Worm (Caenorhabditis elegans): ENCODE results near the gene ZK370.4.

DNA sequence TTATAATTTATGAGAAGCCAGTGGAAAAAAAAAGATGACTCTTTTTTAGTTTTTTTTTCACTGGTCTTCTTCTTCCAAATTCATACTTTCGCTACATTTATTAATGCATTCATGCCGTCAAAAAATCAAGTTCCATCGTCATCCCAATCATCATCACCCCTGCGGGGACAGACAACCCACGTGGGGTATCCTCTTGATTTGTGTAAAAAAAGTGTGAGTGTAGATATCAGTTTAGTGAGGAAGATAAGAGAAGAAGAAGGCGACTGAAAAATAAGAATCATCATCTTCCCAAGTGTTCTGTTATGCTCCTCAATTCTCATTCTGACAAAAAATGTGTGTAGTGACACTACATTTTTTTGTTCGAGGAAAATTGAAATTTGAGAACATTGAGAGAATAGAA is 763 bp upstream of the ZK370.4 start:
- TF ChIP-seq hnd-1 (tag; optimal IDR thresholded peaks at IDR 0.05) = no peak
- TF ChIP-seq scrt-1 (GFP tag; IDR thresholded peaks at IDR 0.05) = no peak
